Fruit fly (Drosophila melanogaster) whole organism, embryonic: Measurements from ENCODE around the gene CG11980.

Experiments
- Aef1 ChIP-seq: fragments of 200-800 bp; sonication (Bioruptor generic); IDR thresholded peaks from 3 replicates; pipeline ENCODE4 v1.3.6; 2022; ENCODE audit warnings: missing biosample characterization, missing genetic modification characterization
- B-H2 ChIP-seq: fragments of 200-800 bp; sonication (Bioruptor generic); optimal IDR thresholded peaks from 2 replicates; lab custom pipeline; 2018; ENCODE audit warnings: missing biosample characterization, mild to moderate bottlenecking, missing genetic modification characterization
- Blimp-1 ChIP-seq: fragments of 200-800 bp; sonication (Bioruptor generic); optimal IDR thresholded peaks from 3 replicates; lab custom pipeline; 2018; ENCODE audit warnings: missing biosample characterization, missing genetic modification characterization, mild to moderate bottlenecking, moderate library complexity, missing genetic modification reagents
- CG13775 ChIP-seq: fragments of 200-800 bp; sonication (Bioruptor generic); optimal IDR thresholded peaks from 3 replicates; lab custom pipeline; 2017; ENCODE audit warnings: missing biosample characterization, mild to moderate bottlenecking, missing genetic modification characterization
- CG13894 ChIP-seq: fragments of 200-800 bp; sonication (Bioruptor generic); optimal IDR thresholded peaks from 3 replicates; lab custom pipeline; 2018; ENCODE audit warnings: missing biosample characterization, mild to moderate bottlenecking, missing genetic modification characterization, moderate library complexity
- CG14710 ChIP-seq: fragments of 200-800 bp; sonication (Bioruptor generic); optimal IDR thresholded peaks from 3 replicates; lab custom pipeline; 2019; ENCODE audit warnings: missing biosample characterization, mild to moderate bottlenecking, missing genetic modification characterization, moderate library complexity
- CG15269 ChIP-seq: fragments of 200-800 bp; sonication (Bioruptor generic); optimal IDR thresholded peaks from 2 replicates; lab custom pipeline; 2018; ENCODE audit warnings: missing biosample characterization, mild to moderate bottlenecking, missing genetic modification characterization, moderate library complexity
- CG1529 ChIP-seq: fragments of 200-800 bp; sonication (Bioruptor generic); optimal IDR thresholded peaks from 3 replicates; lab custom pipeline; 2018; ENCODE audit warnings: missing biosample characterization, missing genetic modification characterization
- CG15514 ChIP-seq: fragments of 200-800 bp; sonication (Bioruptor generic); optimal IDR thresholded peaks from 3 replicates; lab custom pipeline; 2017; ENCODE audit warnings: missing biosample characterization, missing genetic modification characterization, mild to moderate bottlenecking, moderate library complexity, missing genetic modification reagents
- CG15601 ChIP-seq: fragments of 200-800 bp; sonication (Bioruptor generic); optimal IDR thresholded peaks from 3 replicates; lab custom pipeline; 2019; ENCODE audit warnings: missing biosample characterization, mild to moderate bottlenecking, missing genetic modification characterization, moderate library complexity
- CG17912 ChIP-seq: fragments of 200-800 bp; sonication (Bioruptor generic); optimal IDR thresholded peaks from 2 replicates; lab custom pipeline; 2018; ENCODE audit warnings: missing biosample characterization, mild to moderate bottlenecking, missing genetic modification characterization
- CG32772 ChIP-seq: fragments of 200-800 bp; sonication (Bioruptor generic); IDR thresholded peaks from 2 replicates; pipeline ENCODE4 v1.3.6; 2022; ENCODE audit warnings: missing biosample characterization, missing genetic modification characterization
- CG3838 ChIP-seq: fragments of 200-800 bp; sonication (Bioruptor generic); optimal IDR thresholded peaks from 3 replicates; lab custom pipeline; 2016; ENCODE audit warnings: missing biosample characterization, missing genetic modification characterization
- CG4730 ChIP-seq: fragments of 200-800 bp; sonication (Bioruptor generic); IDR thresholded peaks from 2 replicates; pipeline ENCODE4 v1.3.6; 2022; ENCODE audit warnings: missing biosample characterization, missing genetic modification characterization
- CG4820 ChIP-seq: fragments of 200-800 bp; sonication (Bioruptor generic); optimal IDR thresholded peaks from 3 replicates; lab custom pipeline; 2016; ENCODE audit warnings: missing biosample characterization, missing genetic modification characterization
- CG5180 ChIP-seq: fragments of 200-800 bp; sonication (Bioruptor generic); optimal IDR thresholded peaks from 3 replicates; lab custom pipeline; 2017; ENCODE audit warnings: missing biosample characterization, missing genetic modification characterization, mild to moderate bottlenecking, moderate library complexity, missing genetic modification reagents
- CG7271 ChIP-seq: fragments of 200-800 bp; sonication (Bioruptor generic); optimal IDR thresholded peaks from 2 replicates; lab custom pipeline; 2018; ENCODE audit warnings: missing biosample characterization, mild to moderate bottlenecking, missing genetic modification characterization, moderate library complexity
- CG7839 ChIP-seq: fragments of 200-800 bp; sonication (Bioruptor generic); optimal IDR thresholded peaks from 3 replicates; lab custom pipeline; 2018; ENCODE audit warnings: missing biosample characterization, mild to moderate bottlenecking, missing genetic modification characterization, moderate library complexity
- CG8281 ChIP-seq: fragments of 200-800 bp; sonication (Bioruptor generic); optimal IDR thresholded peaks from 2 replicates; lab custom pipeline; 2018; ENCODE audit warnings: missing biosample characterization, mild to moderate bottlenecking, missing genetic modification characterization, moderate library complexity
- CG8388 ChIP-seq: fragments of 200-800 bp; sonication (Bioruptor generic); optimal IDR thresholded peaks from 2 replicates; lab custom pipeline; 2019; ENCODE audit warnings: missing biosample characterization, mild to moderate bottlenecking, missing genetic modification characterization, moderate library complexity
- D ChIP-seq, 2 experiments: fragments of 200-800 bp in 1 of 2; fragments of >200 bp in 1 of 2; sonication (Bioruptor generic) in 1 of 2; optimal IDR thresholded peaks; 2 replicates in 1 of 2; 3 replicates in 1 of 2; lab custom pipeline; 2017; ENCODE audit warnings: mild to moderate bottlenecking in 1 of 2, missing biosample characterization in 1 of 2, missing genetic modification characterization in 1 of 2, missing genetic modification reagents in 1 of 2
- Dip2 ChIP-seq: fragments of 200-800 bp; sonication (Bioruptor generic); IDR thresholded peaks from 2 replicates; pipeline ENCODE4 v1.3.6; 2022; ENCODE audit warnings: missing biosample characterization, missing genetic modification characterization
- Elba2 ChIP-seq: fragments of 200-800 bp; sonication (Bioruptor generic); optimal IDR thresholded peaks from 3 replicates; lab custom pipeline; 2016; ENCODE audit warnings: missing biosample characterization, missing genetic modification characterization
- Hey ChIP-seq: fragments of 200-800 bp; sonication (Bioruptor generic); optimal IDR thresholded peaks from 3 replicates; lab custom pipeline; 2018; ENCODE audit warnings: missing biosample characterization, mild to moderate bottlenecking, missing genetic modification characterization
- Hr78 ChIP-seq, 2 experiments: fragments of 200-800 bp in 1 of 2; fragments of >200 bp in 1 of 2; sonication (Bioruptor generic) in 1 of 2; optimal IDR thresholded peaks; 2 replicates each; lab custom pipeline; 2017 to 2019; ENCODE audit warnings: missing biosample characterization in 2 of 2, missing genetic modification characterization in 2 of 2, mild to moderate bottlenecking in 1 of 2, moderate library complexity in 1 of 2
- Jarid2 ChIP-seq: fragments of 200-800 bp; sonication (Bioruptor generic); optimal IDR thresholded peaks from 3 replicates; lab custom pipeline; 2017; ENCODE audit warnings: mild to moderate bottlenecking, missing biosample characterization, missing genetic modification reagents, missing genetic modification characterization
- Kr ChIP-seq: fragments of 200-800 bp; sonication (Bioruptor generic); optimal IDR thresholded peaks from 2 replicates; lab custom pipeline; 2017; ENCODE audit warnings: missing biosample characterization, mild to moderate bottlenecking, missing genetic modification characterization
- PHDP ChIP-seq: fragments of 200-800 bp; sonication (Bioruptor generic); optimal IDR thresholded peaks from 3 replicates; lab custom pipeline; 2018; ENCODE audit warnings: missing biosample characterization, mild to moderate bottlenecking, missing genetic modification characterization, moderate library complexity
- Pdp1 ChIP-seq, 2 experiments: fragments of 200-800 bp; sonication (Bioruptor generic); optimal IDR thresholded peaks; 3 replicates each; lab custom pipeline; 2016; ENCODE audit warnings: missing biosample characterization in 2 of 2, missing genetic modification characterization in 2 of 2, mild to moderate bottlenecking in 1 of 2, moderate library complexity in 1 of 2
- ash1 ChIP-seq: fragments of 200-800 bp; sonication (Bioruptor generic); optimal IDR thresholded peaks from 2 replicates; lab custom pipeline; 2018; ENCODE audit warnings: missing biosample characterization, mild to moderate bottlenecking, missing genetic modification characterization
- cwo ChIP-seq: fragments of 200-800 bp; sonication (Bioruptor generic); optimal IDR thresholded peaks from 3 replicates; lab custom pipeline; 2017; ENCODE audit warnings: missing biosample characterization, missing genetic modification characterization, mild to moderate bottlenecking, moderate library complexity, missing genetic modification reagents
- dan ChIP-seq: fragments of 200-800 bp; sonication (Bioruptor generic); IDR thresholded peaks from 2 replicates; pipeline ENCODE4 v1.3.6; 2022; ENCODE audit warnings: missing biosample characterization, missing genetic modification characterization
- exex ChIP-seq: fragments of 200-800 bp; sonication (Bioruptor generic); optimal IDR thresholded peaks from 4 replicates; lab custom pipeline; 2018; ENCODE audit warnings: missing biosample characterization, mild to moderate bottlenecking, missing genetic modification characterization, moderate library complexity
- gcm ChIP-seq: fragments of 200-800 bp; sonication (Bioruptor generic); optimal IDR thresholded peaks from 2 replicates; lab custom pipeline; 2019; ENCODE audit warnings: missing biosample characterization, mild to moderate bottlenecking, missing genetic modification characterization, moderate library complexity
- kah ChIP-seq: fragments of 200-800 bp; sonication (Bioruptor generic); optimal IDR thresholded peaks from 2 replicates; lab custom pipeline; 2018; ENCODE audit warnings: missing biosample characterization, mild to moderate bottlenecking, missing genetic modification characterization
- nerfin-2 ChIP-seq: fragments of 200-800 bp; sonication (Bioruptor generic); IDR thresholded peaks from 2 replicates; pipeline ENCODE4 v1.3.6; 2022; ENCODE audit warnings: missing biosample characterization, missing genetic modification characterization; ENCODE audit not compliant: partially characterized antibody
- p53 ChIP-seq: fragments of 200-800 bp; sonication (Bioruptor generic); optimal IDR thresholded peaks from 2 replicates; lab custom pipeline; 2016; ENCODE audit warnings: missing biosample characterization, missing genetic modification characterization
- psq ChIP-seq: fragments of 200-800 bp; sonication (Bioruptor generic); optimal IDR thresholded peaks from 2 replicates; lab custom pipeline; 2017; ENCODE audit warnings: missing biosample characterization, missing genetic modification characterization
- sens ChIP-seq: fragments of 200-800 bp; sonication (Bioruptor generic); peaks from one replicate; lab custom pipeline; 2016; ENCODE audit warnings: missing biosample characterization, missing genetic modification characterization
- slp2 ChIP-seq: fragments of 200-800 bp; sonication (Bioruptor generic); optimal IDR thresholded peaks from 2 replicates; lab custom pipeline; 2016; ENCODE audit warnings: missing biosample characterization, missing genetic modification characterization
- so ChIP-seq: fragments of 200-800 bp; sonication (Bioruptor generic); IDR thresholded peaks from 3 replicates; pipeline ENCODE4 v1.3.6; 2022; ENCODE audit warnings: missing biosample characterization, missing genetic modification characterization
- stwl ChIP-seq: fragments of 200-800 bp; sonication (Bioruptor generic); optimal IDR thresholded peaks from 3 replicates; lab custom pipeline; 2018; ENCODE audit warnings: missing biosample characterization, mild to moderate bottlenecking, missing genetic modification characterization, moderate library complexity
- toy ChIP-seq: fragments of 200-800 bp; sonication (Bioruptor generic); IDR thresholded peaks from 2 replicates; pipeline ENCODE4 v1.3.6; 2022; ENCODE audit warnings: missing biosample characterization, missing genetic modification characterization
- trem ChIP-seq: fragments of 200-800 bp; optimal IDR thresholded peaks from 3 replicates; lab custom pipeline; 2019; ENCODE audit warnings: missing biosample characterization, mild to moderate bottlenecking, missing genetic modification characterization, moderate library complexity
- tup ChIP-seq: fragments of 200-800 bp; sonication (Bioruptor generic); optimal IDR thresholded peaks from 2 replicates; lab custom pipeline; 2016; ENCODE audit warnings: missing biosample characterization, mild to moderate bottlenecking, missing genetic modification characterization, moderate library complexity
- vvl ChIP-seq: fragments of 200-800 bp; sonication (Bioruptor generic); IDR thresholded peaks from 2 replicates; pipeline ENCODE4 v1.3.6; 2022; ENCODE audit warnings: missing biosample characterization, missing genetic modification characterization
- zfh1 ChIP-seq: fragments of 200-800 bp; sonication (Bioruptor generic); IDR thresholded peaks from 3 replicates; pipeline ENCODE4 v1.3.6; 2022; ENCODE audit warnings: missing biosample characterization, missing genetic modification characterization
- zfh2 ChIP-seq: fragments of 200-800 bp; sonication (Bioruptor generic); optimal IDR thresholded peaks from 2 replicates; lab custom pipeline; 2016; ENCODE audit warnings: missing biosample characterization, missing genetic modification characterization

Gene CG11980

DNA sequence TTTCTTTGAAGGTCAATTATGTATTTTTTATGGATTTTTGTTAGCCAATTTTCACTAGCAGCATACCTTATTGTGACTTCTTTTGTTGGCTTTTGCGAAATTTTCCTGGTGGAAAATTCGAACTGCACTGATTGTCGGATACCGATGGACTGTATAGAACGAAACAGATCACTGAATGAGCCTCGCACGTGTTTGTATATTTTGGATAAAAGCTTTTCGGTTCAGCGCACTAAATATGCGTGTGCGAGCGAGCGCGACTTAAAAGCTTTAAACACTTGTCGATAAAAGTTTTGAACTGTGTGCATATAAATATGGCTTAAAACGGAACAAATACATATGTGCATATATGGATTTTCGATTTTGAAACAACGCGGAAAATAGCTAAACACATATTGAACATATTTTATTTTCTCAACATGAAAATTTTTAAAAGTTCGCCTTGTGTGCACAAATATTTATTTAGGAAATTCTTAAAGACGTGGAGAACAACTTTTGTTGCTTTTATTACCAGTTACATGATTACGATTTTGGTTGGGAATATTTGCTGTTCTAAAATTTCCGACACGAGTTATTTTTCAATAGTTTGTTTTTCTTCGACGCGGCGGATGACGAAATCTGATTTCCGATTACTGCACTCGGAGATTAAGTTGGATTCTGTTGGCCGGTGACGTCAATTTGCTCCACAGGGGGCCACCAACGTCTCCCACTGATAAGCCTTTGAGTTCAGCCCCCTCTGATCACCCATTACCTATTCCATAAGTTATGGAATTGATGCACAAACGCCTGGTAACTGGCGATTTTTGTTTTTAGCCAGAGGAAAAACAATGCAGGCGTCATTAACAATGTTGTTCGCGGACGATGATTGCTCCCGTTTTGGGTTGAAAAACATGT is 45.5 kb downstream of the CG11980 start (continued):
- TF ChIP-seq CG14710 (tag; lab: Kevin White, UChicago) (no peak), Pdp1 (GFP tag; optimal IDR thresholded peaks at IDR 0.05; lab: Kevin White, UChicago) (peak in 1 of 2 experiments; percentile 16), CG4820 (GFP tag; lab: Kevin White, UChicago) (no peak), Aef1 (GFP tag; lab: Robert Waterston, UW) (no peak), slp2 (no peak), trem (tag; lab: Kevin White, UChicago) (no peak), Hr78 (GFP tag; optimal IDR thresholded peaks at IDR 0.05; lab: Kevin White, UChicago) (no peak), psq (no peak), CG8281 (tag; lab: Kevin White, UChicago) (no peak), tup (GFP tag; lab: Kevin White, UChicago) (no peak), zfh1 (no peak), CG17912 (GFP tag; lab: Kevin White, UChicago) (no peak), Blimp-1 (no peak), Kr (GFP tag; lab: Kevin White, UChicago) (no peak), Hey (no peak), dan (GFP tag; lab: Robert Waterston, UW) (no peak), CG1529 (GFP tag; lab: Kevin White, UChicago) (no peak), cwo (GFP tag; lab: Kevin White, UChicago) (peak; percentile 90), Elba2 (GFP tag; lab: Kevin White, UChicago) (no peak), CG32772 (GFP tag; lab: Robert Waterston, UW) (no peak), exex (tag; lab: Kevin White, UChicago) (no peak), CG15601 (no peak), Dip2 (GFP tag; lab: Robert Waterston, UW) (no peak), ash1 (no peak), B-H2 (no peak), so (GFP tag; lab: Robert Waterston, UW) (no peak), CG4730 (GFP tag; lab: Robert Waterston, UW) (no peak), nerfin-2 (GFP tag; lab: Robert Waterston, UW) (no peak), CG15514 (GFP tag; lab: Kevin White, UChicago) (peak; percentile 13), vvl (no peak), CG3838 (no peak), CG13894 (tag; lab: Kevin White, UChicago) (peak; percentile 57), gcm (GFP tag; lab: Kevin White, UChicago) (no peak), kah (GFP tag; lab: Kevin White, UChicago) (no peak), CG8388 (GFP tag; lab: Kevin White, UChicago) (peak; percentile 94), Jarid2 (GFP tag; lab: Kevin White, UChicago) (no peak), PHDP (tag; lab: Kevin White, UChicago) (peak; percentile 23), D (optimal IDR thresholded peaks at IDR 0.05; lab: Kevin White, UChicago) (no peak), D (GFP tag; optimal IDR thresholded peaks at IDR 0.05; lab: Kevin White, UChicago) (no peak), stwl (tag; lab: Kevin White, UChicago) (no peak), toy (no peak), p53 (GFP tag; lab: Kevin White, UChicago) (no peak), CG13775 (GFP tag; lab: Kevin White, UChicago) (no peak), CG7271 (tag; lab: Kevin White, UChicago) (no peak), CG7839 (tag; lab: Kevin White, UChicago) (no peak), CG15269 (peak; percentile 22), sens (GFP tag; lab: Kevin White, UChicago) (peak; percentile 77), CG5180 (no peak), zfh2 (GFP tag; lab: Kevin White, UChicago) (peak; percentile 11)
